Worm (Caenorhabditis elegans): ENCODE measurements around the gene K11H3.2.

The K11H3.2 gene

DNA sequence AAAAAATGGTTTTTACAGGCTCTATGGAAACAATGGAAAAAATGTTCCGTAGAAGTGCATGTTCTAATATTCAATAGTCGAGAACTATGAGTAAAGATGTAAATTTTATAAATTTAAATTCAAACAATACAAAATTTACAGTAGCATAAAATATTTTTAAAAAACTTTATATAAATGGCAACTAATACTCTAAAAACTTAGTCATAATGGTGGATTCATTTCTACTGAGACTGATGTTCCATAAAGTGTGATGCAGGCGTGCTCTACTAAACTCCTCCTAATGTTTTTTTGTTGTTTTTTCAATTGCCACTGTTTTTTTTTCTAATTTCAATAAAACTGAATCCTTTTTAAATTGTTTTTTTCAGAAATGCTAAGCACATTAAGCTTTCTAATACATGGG is 38.0 kb upstream of the K11H3.2 start, which contains the start of gene gtap-2:
TSS of gene gtap-2 (plus strand) at position 366 of the 400 bp plus-strand sequence.
- 0 out of 2 replicates have a peak, but pooled peaks have one; percentile 37 for TF ChIP-seq tbx-37 (GFP tag; conservative IDR thresholded peaks at IDR 0.05)
- no peak for TF ChIP-seq ets-7 (tag; optimal IDR thresholded peaks at IDR 0.05)

ce11 chrIII:9813146-9813545 is 33.0 kb upstream of the K11H3.2 start, which contains the start of gene ZK632.14:
ZK632.14 (plus strand) TSS chrIII:9813446.
- no peak for TF ChIP-seq tbx-11 (GFP tag; IDR thresholded peaks at IDR 0.05)
- TF ChIP-seq hmg-4 (GFP tag; optimal IDR thresholded peaks at IDR 0.05), result no peak
- TF ChIP-seq flt-1 (GFP tag; IDR thresholded peaks at IDR 0.05), result no peak
- no peak for TF ChIP-seq ama-1 (optimal IDR thresholded peaks at IDR 0.05)

DNA sequence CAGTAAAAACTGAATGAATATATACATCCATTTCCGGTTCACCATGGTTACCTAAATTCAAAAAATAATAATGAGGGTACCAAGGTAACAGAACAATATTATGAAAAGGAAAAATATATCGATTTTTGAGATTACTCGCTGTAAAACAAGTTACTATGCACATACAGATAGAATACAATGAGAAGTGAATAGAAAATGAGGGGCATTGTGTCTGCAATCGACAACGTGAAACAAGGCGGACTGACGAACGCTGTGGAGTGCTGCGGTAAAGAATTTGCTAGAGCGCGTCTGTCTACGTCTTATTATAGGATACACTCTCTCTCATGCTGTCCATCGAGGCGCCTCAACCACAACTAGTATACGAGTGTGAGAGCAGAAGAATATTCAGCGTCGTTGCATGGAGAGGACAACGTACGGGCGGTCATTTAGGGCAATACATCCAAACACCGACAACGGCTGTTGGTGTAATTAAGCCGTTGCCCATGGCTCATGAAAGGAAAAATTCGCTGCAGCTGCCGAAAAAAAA is 29.0 kb upstream of the K11H3.2 start, which contains the start of gene cnx-1:
TSS of gene cnx-1 (minus strand) at position 51 of the 526 bp plus-strand sequence.
- no peak for TF ChIP-seq tbx-37 (GFP tag; conservative IDR thresholded peaks at IDR 0.05)
- peak; percentile 73 for TF ChIP-seq hmg-4 (GFP tag; optimal IDR thresholded peaks at IDR 0.05)
- TF ChIP-seq tra-4 (tag; optimal IDR thresholded peaks at IDR 0.05), result no peak
- peak; percentile 19 for TF ChIP-seq aly-1 (tag; optimal IDR thresholded peaks at IDR 0.05)
- TF ChIP-seq hmbx-1 (tag; optimal IDR thresholded peaks at IDR 0.05), result no peak
- TF ChIP-seq sea-1 (GFP tag; conservative IDR thresholded peaks at IDR 0.05), result no peak
- no peak for TF ChIP-seq ets-7 (tag; optimal IDR thresholded peaks at IDR 0.05)

DNA sequence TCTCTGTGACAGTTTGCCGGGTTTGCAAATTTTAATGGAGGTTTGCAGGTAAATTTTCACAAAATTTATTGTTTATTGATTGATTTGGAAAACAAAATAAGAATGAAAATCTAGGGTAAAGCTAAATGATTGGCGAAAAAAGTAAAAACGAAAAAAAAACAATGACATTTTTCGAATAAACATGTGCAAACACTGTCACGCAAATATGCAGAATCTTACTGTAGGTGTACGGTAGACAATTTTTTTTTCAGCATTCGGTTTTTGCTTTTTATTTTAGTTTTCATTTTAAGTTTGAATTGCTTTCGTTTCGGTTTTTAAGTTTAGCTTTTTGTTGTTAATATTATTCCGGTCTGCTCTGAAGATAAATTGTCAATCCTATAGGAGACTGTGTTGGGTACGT is 28.3 kb upstream of the K11H3.2 start:
- TF ChIP-seq ceh-13 (GFP tag; optimal IDR thresholded peaks at IDR 0.05) (no peak), ama-1 (optimal IDR thresholded peaks at IDR 0.05) (no peak), pes-1 (GFP tag; IDR thresholded peaks at IDR 0.05) (no peak), hnd-1 (tag; optimal IDR thresholded peaks at IDR 0.05) (no peak), ceh-36 (tag; optimal IDR thresholded peaks at IDR 0.05) (no peak), hmg-4 (GFP tag; optimal IDR thresholded peaks at IDR 0.05) (no peak), aly-1 (tag; optimal IDR thresholded peaks at IDR 0.05) (no peak), scrt-1 (GFP tag; IDR thresholded peaks at IDR 0.05) (no peak), ets-7 (tag; optimal IDR thresholded peaks at IDR 0.05) (no peak), tbx-11 (GFP tag; IDR thresholded peaks at IDR 0.05) (no peak), tbx-37 (GFP tag; conservative IDR thresholded peaks at IDR 0.05) (no peak), sea-1 (GFP tag; conservative IDR thresholded peaks at IDR 0.05) (no peak), flt-1 (GFP tag; IDR thresholded peaks at IDR 0.05) (no peak), tra-4 (tag; optimal IDR thresholded peaks at IDR 0.05) (no peak), B0310.2 (tag; optimal IDR thresholded peaks at IDR 0.05) (no peak), F13C5.2 (tag; optimal IDR thresholded peaks at IDR 0.05) (no peak), hmbx-1 (tag; optimal IDR thresholded peaks at IDR 0.05) (no peak)

DNA sequence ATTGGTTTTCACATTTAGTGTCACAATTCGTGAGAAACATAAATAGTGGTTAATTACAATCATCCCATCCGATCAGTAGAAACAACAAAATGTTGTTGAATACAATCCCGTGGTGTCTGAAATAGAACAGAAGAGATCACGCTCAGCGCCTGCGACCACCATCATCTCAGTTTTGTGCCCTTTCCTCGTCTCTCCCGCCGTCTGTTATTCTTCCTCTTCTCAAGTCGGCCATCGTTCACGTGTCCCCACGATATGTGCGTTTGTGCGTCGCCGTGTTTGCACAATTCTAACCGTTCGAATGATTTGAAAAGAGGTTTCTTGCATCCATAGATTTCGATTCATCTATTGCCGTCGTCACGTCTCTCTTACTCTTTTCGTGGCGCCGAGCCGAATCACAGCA is 27.4 kb upstream of the K11H3.2 start, which contains the start of gene panl-3:
TSS of gene panl-3 (plus strand) at position 294 of the 400 bp plus-strand sequence.
- no peak for TF ChIP-seq ceh-13 (GFP tag; optimal IDR thresholded peaks at IDR 0.05)
- peak; percentile 45 for TF ChIP-seq hmg-4 (GFP tag; optimal IDR thresholded peaks at IDR 0.05)
- TF ChIP-seq hnd-1 (tag; optimal IDR thresholded peaks at IDR 0.05), result no peak
- no peak for TF ChIP-seq ceh-36 (tag; optimal IDR thresholded peaks at IDR 0.05)
- TF ChIP-seq tbx-37 (GFP tag; conservative IDR thresholded peaks at IDR 0.05), result no peak
- peak; percentile 57 for TF ChIP-seq aly-1 (tag; optimal IDR thresholded peaks at IDR 0.05)
- peak; percentile 65; the same call in 1 of the 2 replicates for TF ChIP-seq scrt-1 (GFP tag; IDR thresholded peaks at IDR 0.05)

- no peak for TF ChIP-seq F13C5.2 (tag; optimal IDR thresholded peaks at IDR 0.05)
- no peak for TF ChIP-seq ets-7 (tag; optimal IDR thresholded peaks at IDR 0.05)
- no peak for TF ChIP-seq ceh-36 (tag; optimal IDR thresholded peaks at IDR 0.05)
- TF ChIP-seq hmbx-1 (tag; optimal IDR thresholded peaks at IDR 0.05), result no peak
- no peak for TF ChIP-seq B0310.2 (tag; optimal IDR thresholded peaks at IDR 0.05)
- no peak for TF ChIP-seq tbx-11 (GFP tag; IDR thresholded peaks at IDR 0.05)
- no peak for TF ChIP-seq tbx-37 (GFP tag; conservative IDR thresholded peaks at IDR 0.05)
- no peak for TF ChIP-seq tra-4 (tag; optimal IDR thresholded peaks at IDR 0.05)
- TF ChIP-seq ama-1 (optimal IDR thresholded peaks at IDR 0.05), result no peak
- TF ChIP-seq scrt-1 (GFP tag; IDR thresholded peaks at IDR 0.05), result no peak
- no peak for TF ChIP-seq pes-1 (GFP tag; IDR thresholded peaks at IDR 0.05)
Observed at ce11 chrIII:9822942-9823341, 23.3 kb upstream of the K11H3.2 start, which contains the start of gene arl-5. arl-5 (plus strand) TSS chrIII:9823242.

DNA sequence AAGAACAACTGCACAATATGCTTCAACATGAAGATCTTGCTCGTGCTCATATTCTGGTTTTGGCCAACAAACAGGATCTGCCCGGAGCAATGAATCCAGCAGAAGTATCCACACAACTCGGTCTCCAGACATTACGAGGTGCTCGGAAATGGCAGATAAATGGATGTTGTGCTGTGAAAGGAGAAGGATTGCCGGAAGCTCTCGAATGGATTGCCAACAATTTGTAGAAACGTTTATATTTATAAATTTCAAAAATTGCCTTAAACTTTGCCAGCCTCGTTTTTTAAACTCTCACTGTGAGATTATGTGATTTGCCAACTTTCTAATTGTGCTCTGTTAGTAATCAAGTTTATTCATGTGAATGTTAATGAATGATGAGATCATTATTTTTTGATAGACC is 22.4 kb upstream of the K11H3.2 start:
- TF ChIP-seq scrt-1 (GFP tag; IDR thresholded peaks at IDR 0.05) (no peak), hmbx-1 (tag; optimal IDR thresholded peaks at IDR 0.05) (no peak), ceh-36 (tag; optimal IDR thresholded peaks at IDR 0.05) (no peak), hmg-4 (GFP tag; optimal IDR thresholded peaks at IDR 0.05) (no peak), tbx-11 (GFP tag; IDR thresholded peaks at IDR 0.05) (no peak), flt-1 (GFP tag; IDR thresholded peaks at IDR 0.05) (no peak), sea-1 (GFP tag; conservative IDR thresholded peaks at IDR 0.05) (no peak), ets-7 (tag; optimal IDR thresholded peaks at IDR 0.05) (no peak), B0310.2 (tag; optimal IDR thresholded peaks at IDR 0.05) (no peak), tbx-37 (GFP tag; conservative IDR thresholded peaks at IDR 0.05) (no peak), aly-1 (tag; optimal IDR thresholded peaks at IDR 0.05) (no peak), hnd-1 (tag; optimal IDR thresholded peaks at IDR 0.05) (no peak), tra-4 (tag; optimal IDR thresholded peaks at IDR 0.05) (no peak), ceh-13 (GFP tag; optimal IDR thresholded peaks at IDR 0.05) (no peak)

DNA sequence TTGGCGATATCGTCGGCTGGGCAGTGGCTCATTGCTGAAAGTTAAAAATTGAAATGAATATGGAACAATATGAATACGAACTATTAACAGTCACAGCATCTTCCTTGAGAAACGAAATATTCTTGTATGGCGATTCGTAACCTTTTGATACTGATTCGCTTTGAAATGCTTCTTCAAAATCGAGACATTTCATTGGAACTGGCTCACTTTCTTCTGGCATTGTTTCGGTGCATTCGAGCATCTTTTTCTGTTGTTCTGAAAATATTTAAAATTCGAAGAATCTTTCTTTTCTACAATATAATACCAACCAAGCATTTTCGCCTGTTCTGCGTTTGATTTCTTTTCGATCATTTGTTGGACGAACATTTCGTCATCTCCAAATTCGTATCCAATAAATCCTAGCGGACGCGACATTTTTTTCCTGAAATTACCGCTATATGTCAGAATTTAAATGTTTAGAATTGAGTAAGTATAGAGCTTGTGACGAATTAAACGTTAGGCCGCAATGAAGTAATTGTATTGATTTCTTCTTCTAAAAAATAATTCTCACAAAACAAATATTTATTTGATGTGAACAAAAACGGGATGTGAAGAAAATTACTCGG is 21.8 kb upstream of the K11H3.2 start, which contains the start of gene lin-52:
TSS of gene lin-52 (minus strand) at position 421 of the 605 bp plus-strand sequence.
- TF ChIP-seq tbx-37 (GFP tag; conservative IDR thresholded peaks at IDR 0.05) (no peak), hmbx-1 (tag; optimal IDR thresholded peaks at IDR 0.05) (no peak), tra-4 (tag; optimal IDR thresholded peaks at IDR 0.05) (no peak), ets-7 (tag; optimal IDR thresholded peaks at IDR 0.05) (no peak), pes-1 (GFP tag; IDR thresholded peaks at IDR 0.05) (no peak), ama-1 (optimal IDR thresholded peaks at IDR 0.05) (peak; percentile 64)

All from whole organism, early embryonic.